Worm (Caenorhabditis elegans): Measurements from ENCODE around the gene mab-9.

- TF ChIP-seq unc-62 (GFP tag; optimal IDR thresholded peaks at IDR 0.05) (no peak), lin-54 (GFP tag; optimal IDR thresholded peaks at IDR 0.05) (no peak), hlh-12 (tag; optimal IDR thresholded peaks at IDR 0.05) (no peak)
Measured at ce11 chrII:512630-513029, 3.2 kb upstream of the mab-9 start.
